Worm (Caenorhabditis elegans) whole organism, midembryonic: ENCODE data around the gene mlt-9.

Experiments
- T22C8.4 ChIP-seq: fragments of 200-800 bp; sonication (Bioruptor generic); IDR thresholded peaks from 2 replicates; pipeline ENCODE4 v1.3.6; 2022; ENCODE audit warnings: missing genetic modification characterization, missing compliant biosample characterization
- tab-1 ChIP-seq: fragments of 200-800 bp; sonication (Bioruptor generic); IDR thresholded peaks from 2 replicates; pipeline ENCODE4 v1.3.6; 2022; ENCODE audit warnings: missing genetic modification characterization, missing compliant biosample characterization
- ztf-23 ChIP-seq: fragments of 200-800 bp; sonication (Bioruptor generic); IDR thresholded peaks from 2 replicates; pipeline ENCODE4 v1.3.6; 2022; ENCODE audit warnings: missing genetic modification reagents, missing genetic modification characterization, missing compliant biosample characterization

- no peak for TF ChIP-seq ztf-23 (GFP tag; lab: Robert Waterston, UW)
- TF ChIP-seq tab-1 (GFP tag; lab: Robert Waterston, UW): no peak
- TF ChIP-seq T22C8.4: no peak
Measured at ce11 chrX:15104963-15105493, 2.6 kb downstream of the mlt-9 start.
